Fruit fly (Drosophila melanogaster): ENCODE measurements around the gene CG14260.

Gene CG14260

dm6 chr3R:27246264-27246663, 19.0 kb upstream of the CG14260 start (continued):
- TF ChIP-seq CG10321 (GFP tag; IDR thresholded peaks at IDR 0.05) (no peak), CG1603 (tag; optimal IDR thresholded peaks at IDR 0.05) (no peak), ash1 (GFP tag; optimal IDR thresholded peaks at IDR 0.05) (no peak), sim (GFP tag; IDR thresholded peaks at IDR 0.05) (0 out of 2 replicates have a peak, but pooled peaks have one; percentile 11), CG17612 (GFP tag; IDR thresholded peaks at IDR 0.05) (no peak), CG7271 (tag; optimal IDR thresholded peaks at IDR 0.05) (peak; percentile 24), CG30403 (GFP tag; optimal IDR thresholded peaks at IDR 0.05) (peak; percentile 77), cas (GFP tag; IDR thresholded peaks at IDR 0.05) (no peak), bowl (GFP tag; IDR thresholded peaks at IDR 0.05) (0 out of 2 replicates have a peak, but pooled peaks have one; percentile 6), knrl (GFP tag; IDR thresholded peaks at IDR 0.05; ENCODE audit: partially characterized antibody) (no peak), Gsc (GFP tag; IDR thresholded peaks at IDR 0.05) (no peak), Mad (GFP tag; optimal IDR thresholded peaks at IDR 0.05) (no peak), Jarid2 (GFP tag; optimal IDR thresholded peaks at IDR 0.05) (peak; percentile 30), CG4820 (GFP tag; optimal IDR thresholded peaks at IDR 0.05) (peak; percentile 50), CG18262 (tag; optimal IDR thresholded peaks at IDR 0.05) (peak; percentile 95), lola (GFP tag; optimal IDR thresholded peaks at IDR 0.05) (peak in 1 of 3 experiments; percentile 90), mld (GFP tag; IDR thresholded peaks at IDR 0.05; ENCODE audit: partially characterized antibody) (no peak), GATAe (GFP tag; conservative IDR thresholded peaks at IDR 0.05) (no peak), CG9215 (GFP tag; IDR thresholded peaks at IDR 0.05) (0 out of 2 replicates have a peak, but pooled peaks have one; percentile 19), Sox100B (GFP tag; optimal IDR thresholded peaks at IDR 0.05) (peak; percentile 90), CG6175 (GFP tag; IDR thresholded peaks at IDR 0.05) (no peak), CG15269 (tag; optimal IDR thresholded peaks at IDR 0.05) (peak; percentile 91), CG43689 (GFP tag; IDR thresholded peaks at IDR 0.05) (no peak), CG9876 (GFP tag; optimal IDR thresholded peaks at IDR 0.05) (no peak), hkb (optimal IDR thresholded peaks at IDR 0.05) (no peak), hkb (GFP tag; IDR thresholded peaks at IDR 0.05) (0 out of 2 replicates have a peak, but pooled peaks have one; percentile 61), phol (tag; optimal IDR thresholded peaks at IDR 0.05) (peak; percentile 89), bbx (GFP tag; IDR thresholded peaks at IDR 0.05; ENCODE audit: partially characterized antibody) (no peak), al (GFP tag; IDR thresholded peaks at IDR 0.05) (peak; percentile 53; the same call in 1 of the 2 replicates), CG11456 (GFP tag; IDR thresholded peaks at IDR 0.05) (no peak), CG7357 (GFP tag; IDR thresholded peaks at IDR 0.05) (peak; percentile 49; the same call in 2 of the 3 replicates), fru (optimal IDR thresholded peaks at IDR 0.05) (no peak), Abd-B (GFP tag; optimal IDR thresholded peaks at IDR 0.05) (peak; percentile 67), CG6683 (GFP tag; optimal IDR thresholded peaks at IDR 0.05) (peak; percentile 7), Eip74EF (GFP tag; optimal IDR thresholded peaks at IDR 0.05) (peak in 1 of 2 experiments; percentile 84), bsh (GFP tag; optimal IDR thresholded peaks at IDR 0.05) (peak; percentile 25 to 87), pho (GFP tag; optimal IDR thresholded peaks at IDR 0.05) (no peak), ato (GFP tag; IDR thresholded peaks at IDR 0.05; ENCODE audit: partially characterized antibody) (no peak), zfh1 (GFP tag; IDR thresholded peaks at IDR 0.05) (peak; percentile 46; the same call in 1 of the 3 replicates), CG10209 (GFP tag; optimal IDR thresholded peaks at IDR 0.05) (peak; percentile 78), nerfin-2 (GFP tag; IDR thresholded peaks at IDR 0.05; ENCODE audit: partially characterized antibody) (no peak), CG7786 (GFP tag; optimal IDR thresholded peaks at IDR 0.05) (no peak), ftz-f1 (GFP tag; optimal IDR thresholded peaks at IDR 0.05) (no peak), CG10543 (GFP tag; optimal IDR thresholded peaks at IDR 0.05) (peak; percentile 13), CG1832 (GFP tag; optimal IDR thresholded peaks at IDR 0.05) (no peak), HmgD (GFP tag; optimal IDR thresholded peaks at IDR 0.05) (no peak), CG10267 (tag; optimal IDR thresholded peaks at IDR 0.05) (peak; percentile 87), CG4360 (GFP tag; IDR thresholded peaks at IDR 0.05) (no peak), maf-S (GFP tag; optimal IDR thresholded peaks at IDR 0.05) (no peak), CG8290 (GFP tag; optimal IDR thresholded peaks at IDR 0.05) (peak; percentile 24), CG8290 (tag; optimal IDR thresholded peaks at IDR 0.05) (peak in 1 of 2 experiments; percentile 38)
